Worm (Caenorhabditis elegans) whole organism, mixed stage, embryonic: ENCODE data around the gene grd-7.

Experiments used
- M03D4.4 ChIP-seq: sonication (generic microtip); optimal IDR thresholded peaks from 2 replicates; lab custom pipeline; 2017; ENCODE audit warnings: mild to moderate bottlenecking, missing genetic modification characterization, missing compliant biosample characterization
- bed-3 ChIP-seq: fragments of 200-800 bp; sonication (Bioruptor generic); optimal IDR thresholded peaks from 3 replicates; lab custom pipeline; 2018; ENCODE audit warnings: mild to moderate bottlenecking, missing genetic modification characterization, moderate library complexity, missing compliant biosample characterization
- blmp-1 ChIP-seq: fragments of 150-350 bp; optimal IDR thresholded peaks from 2 replicates; lab custom pipeline; 2014; ENCODE audit warnings: missing biosample characterization, missing genetic modification characterization
- ceh-39 ChIP-seq: fragments of 150-350 bp; optimal IDR thresholded peaks from 2 replicates; lab custom pipeline; 2014; ENCODE audit warnings: missing biosample characterization, missing genetic modification characterization
- ceh-43 ChIP-seq: fragments of 200-800 bp; sonication (Bioruptor generic); optimal IDR thresholded peaks from 2 replicates; lab custom pipeline; 2018; ENCODE audit warnings: mild to moderate bottlenecking, missing genetic modification characterization, moderate library complexity, missing compliant biosample characterization
- ceh-83 ChIP-seq: fragments of 200-800 bp; sonication (Bioruptor generic); optimal IDR thresholded peaks from 2 replicates; lab custom pipeline; 2018; ENCODE audit warnings: mild to moderate bottlenecking, missing genetic modification characterization, missing compliant biosample characterization
- ces-1 ChIP-seq: fragments of 150-350 bp; optimal IDR thresholded peaks from 2 replicates; lab custom pipeline; 2014; ENCODE audit warnings: missing biosample characterization, missing genetic modification reagents, missing genetic modification characterization
- cnd-1 ChIP-seq: fragments of 200-800 bp; sonication (Bioruptor generic); optimal IDR thresholded peaks from 2 replicates; lab custom pipeline; 2018; ENCODE audit warnings: mild to moderate bottlenecking, missing genetic modification characterization, missing compliant biosample characterization
- drap-1 ChIP-seq: fragments of 200-800 bp; sonication (Bioruptor generic); optimal IDR thresholded peaks from 3 replicates; lab custom pipeline; 2018; ENCODE audit warnings: mild to moderate bottlenecking, missing genetic modification characterization, missing compliant biosample characterization
- elt-1 ChIP-seq: sonication (generic microtip); optimal IDR thresholded peaks from 2 replicates; lab custom pipeline; 2017; ENCODE audit warnings: missing genetic modification characterization, mild to moderate bottlenecking, missing compliant biosample characterization, antibody characterized with exemption, moderate library complexity, borderline replicate concordance; ENCODE audit not compliant: insufficient read depth
- elt-3 ChIP-seq: fragments of 150-350 bp; optimal IDR thresholded peaks from 2 replicates; lab custom pipeline; 2014; ENCODE audit warnings: missing biosample characterization, missing genetic modification characterization
- flh-1 ChIP-seq: fragments of 200-800 bp; sonication (Bioruptor generic); optimal IDR thresholded peaks from 2 replicates; lab custom pipeline; 2018; ENCODE audit warnings: mild to moderate bottlenecking, missing genetic modification characterization, moderate library complexity, missing compliant biosample characterization
- ham-2 ChIP-seq: fragments of 200-800 bp; sonication (Bioruptor generic); optimal IDR thresholded peaks from 2 replicates; lab custom pipeline; 2018; ENCODE audit warnings: mild to moderate bottlenecking, missing genetic modification characterization, missing compliant biosample characterization
- hlh-1 ChIP-seq: fragments of 150-350 bp; optimal IDR thresholded peaks from 2 replicates; lab custom pipeline; 2014; ENCODE audit warnings: missing biosample characterization, missing genetic modification reagents, missing genetic modification characterization
- lin-13 ChIP-seq: fragments of 150-350 bp; optimal IDR thresholded peaks from 2 replicates; lab custom pipeline; 2014; ENCODE audit warnings: missing biosample characterization, missing genetic modification characterization
- lin-32 ChIP-seq: fragments of 200-800 bp; sonication (Bioruptor generic); optimal IDR thresholded peaks from 2 replicates; lab custom pipeline; 2018; ENCODE audit warnings: mild to moderate bottlenecking, missing genetic modification characterization, missing compliant biosample characterization
- lsy-2 ChIP-seq: fragments of 150-350 bp; optimal IDR thresholded peaks from 2 replicates; lab custom pipeline; 2014; ENCODE audit warnings: missing biosample characterization, missing genetic modification characterization
- mep-1 ChIP-seq: fragments of 150-350 bp; optimal IDR thresholded peaks from 2 replicates; lab custom pipeline; 2017; ENCODE audit warnings: missing biosample characterization, missing genetic modification reagents, missing genetic modification characterization, inconsistent platforms
- mls-2 ChIP-seq: sonication (generic microtip); optimal IDR thresholded peaks from 2 replicates; lab custom pipeline; 2016; ENCODE audit warnings: mild to moderate bottlenecking, missing genetic modification characterization, moderate library complexity, missing compliant biosample characterization
- nhr-12 ChIP-seq: fragments of 150-350 bp; optimal IDR thresholded peaks from 2 replicates; lab custom pipeline; 2014; ENCODE audit warnings: missing biosample characterization, missing genetic modification characterization
- nhr-2 ChIP-seq: fragments of 150-350 bp; optimal IDR thresholded peaks from 2 replicates; lab custom pipeline; 2014; ENCODE audit warnings: missing biosample characterization, missing genetic modification characterization
- nhr-237 ChIP-seq: fragments of 150-350 bp; optimal IDR thresholded peaks from 2 replicates; lab custom pipeline; 2014; ENCODE audit warnings: missing biosample characterization, missing genetic modification characterization
- nhr-28 ChIP-seq: fragments of 150-350 bp; optimal IDR thresholded peaks from 2 replicates; lab custom pipeline; 2014; ENCODE audit warnings: missing biosample characterization, missing genetic modification characterization
- nhr-76 ChIP-seq: sonication (generic microtip); optimal IDR thresholded peaks from 2 replicates; lab custom pipeline; 2017; ENCODE audit warnings: missing biosample characterization, missing genetic modification characterization
- pha-4 ChIP-seq: fragments of 150-350 bp; optimal IDR thresholded peaks from 2 replicates; lab custom pipeline; 2018; ENCODE audit warnings: missing biosample characterization, missing genetic modification reagents, missing genetic modification characterization
- sem-2 ChIP-seq: fragments of 200-800 bp; sonication (Bioruptor generic); optimal IDR thresholded peaks from 2 replicates; lab custom pipeline; 2018; ENCODE audit warnings: mild to moderate bottlenecking, missing genetic modification characterization, missing compliant biosample characterization
- snpc-4 ChIP-seq: fragments of 150-350 bp; optimal IDR thresholded peaks from 2 replicates; lab custom pipeline; 2014; ENCODE audit warnings: missing biosample characterization, missing genetic modification characterization
- sptf-1 ChIP-seq: sonication (generic microtip); optimal IDR thresholded peaks from 2 replicates; lab custom pipeline; 2017; ENCODE audit warnings: mild to moderate bottlenecking, missing genetic modification characterization, moderate library complexity, missing compliant biosample characterization
- tbx-8 ChIP-seq: fragments of 200-800 bp; sonication (Bioruptor generic); optimal IDR thresholded peaks from 2 replicates; lab custom pipeline; 2018; ENCODE audit warnings: mild to moderate bottlenecking, missing genetic modification characterization, moderate library complexity, missing compliant biosample characterization
- unc-120 ChIP-seq: sonication (generic microtip); optimal IDR thresholded peaks from 2 replicates; lab custom pipeline; 2017; ENCODE audit warnings: missing genetic modification characterization, missing compliant biosample characterization; ENCODE audit not compliant: poor library complexity, severe bottlenecking
- unc-39 ChIP-seq: fragments of 150-350 bp; optimal IDR thresholded peaks from 2 replicates; lab custom pipeline; 2014; ENCODE audit warnings: missing biosample characterization, missing genetic modification characterization
- unc-62 ChIP-seq: fragments of 150-350 bp; optimal IDR thresholded peaks from 2 replicates; lab custom pipeline; 2014; ENCODE audit warnings: missing biosample characterization, missing genetic modification reagents, missing genetic modification characterization
- zip-8 ChIP-seq: fragments of 150-350 bp; optimal IDR thresholded peaks from 2 replicates; lab custom pipeline; 2014; ENCODE audit warnings: missing biosample characterization, missing genetic modification characterization

grd-7 gene

DNA sequence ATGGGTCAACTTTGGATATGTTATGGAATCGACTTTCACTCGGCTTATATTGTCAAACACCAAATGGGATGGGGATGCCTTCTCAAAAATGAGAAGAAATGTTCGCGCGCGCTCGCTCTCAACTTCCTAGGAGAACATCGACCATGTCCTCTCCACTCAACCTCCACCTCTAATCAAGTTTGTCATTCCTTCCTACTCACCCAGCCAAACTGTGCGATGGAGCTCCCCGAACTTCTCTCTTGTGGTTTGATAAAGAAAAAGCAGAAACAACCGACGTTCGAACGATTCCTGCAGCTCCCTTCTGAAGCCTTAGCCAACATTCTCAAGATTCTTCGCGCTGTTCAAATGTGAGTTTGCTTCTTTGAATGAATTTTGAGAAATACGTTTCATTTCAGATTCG, 44.0 kb upstream of the grd-7 start:
- TF ChIP-seq ham-2 (GFP tag; lab: Kevin White, UChicago) (no peak), flh-1 (GFP tag; lab: Kevin White, UChicago) (no peak), mls-2 (no peak), zip-8 (no peak), ceh-83 (GFP tag; lab: Kevin White, UChicago) (no peak), elt-1 (tag; lab: Kevin White, UChicago) (no peak), drap-1 (no peak), ces-1 (GFP tag; lab: Kevin White, UChicago) (no peak), pha-4 (tag; lab: Kevin White, UChicago) (no peak), lsy-2 (tag; lab: Kevin White, UChicago) (no peak), mep-1 (no peak), ceh-39 (tag; lab: Kevin White, UChicago) (no peak), unc-120 (tag; lab: Kevin White, UChicago) (no peak), snpc-4 (tag; lab: Kevin White, UChicago) (no peak), nhr-28 (tag; lab: Kevin White, UChicago) (no peak), nhr-237 (tag; lab: Kevin White, UChicago) (no peak), nhr-12 (no peak), ceh-43 (GFP tag; lab: Kevin White, UChicago) (no peak), unc-39 (tag; lab: Kevin White, UChicago) (no peak), nhr-2 (tag; lab: Kevin White, UChicago) (no peak)

DNA sequence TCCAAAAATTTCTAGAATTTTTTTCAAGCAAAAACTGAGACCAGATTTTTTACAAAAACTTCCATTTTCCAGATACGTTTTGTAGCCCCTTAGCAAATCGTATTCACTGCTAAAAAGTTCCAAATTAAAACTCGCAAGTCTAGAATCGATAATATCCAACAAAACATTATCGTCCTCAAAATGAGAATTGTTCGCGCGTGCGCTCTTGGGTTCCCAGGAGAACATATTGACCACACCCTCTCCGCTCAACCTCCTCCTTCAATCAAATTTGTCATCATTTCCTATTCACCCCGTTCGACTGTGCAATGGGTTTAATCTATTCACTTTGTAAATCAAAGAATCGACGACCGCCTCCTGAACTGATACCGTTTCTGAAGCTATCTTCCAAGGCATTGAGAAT, 42.6 kb upstream of the grd-7 start:
- TF ChIP-seq mep-1: no peak
- TF ChIP-seq nhr-237 (tag; lab: Kevin White, UChicago): no peak
- TF ChIP-seq, all 35 proteins: peak for 0

DNA sequence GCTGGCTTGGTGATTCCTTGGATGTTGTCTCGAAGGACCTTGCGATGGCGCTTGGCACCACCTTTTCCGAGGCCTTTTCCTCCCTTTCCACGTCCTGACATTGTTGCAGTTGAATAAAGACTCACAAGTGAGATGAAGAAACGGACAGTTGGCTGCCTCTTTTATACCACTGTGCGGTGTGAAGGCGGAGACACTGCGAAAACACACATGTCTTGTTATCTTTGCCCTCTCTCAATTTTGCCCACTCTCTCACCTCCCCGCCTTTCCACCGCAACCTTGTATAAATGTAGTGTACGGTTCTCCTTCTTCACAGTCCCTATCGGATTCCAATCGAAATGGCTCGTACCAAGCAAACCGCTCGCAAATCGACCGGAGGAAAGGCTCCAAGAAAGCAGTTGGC, 40.5 kb upstream of the grd-7 start, which contains the start of the genes his-38 and his-40:
Gene his-38, minus strand, starts transcription at position 101 of the 400 bp plus-strand sequence.
Gene his-40, plus strand, starts transcription at position 336 of the 400 bp plus-strand sequence.
- TF ChIP-seq ceh-39 (tag; lab: Kevin White, UChicago) (no peak), ceh-83 (GFP tag; lab: Kevin White, UChicago) (no peak), ces-1 (GFP tag; lab: Kevin White, UChicago) (no peak), lin-32 (GFP tag; lab: Kevin White, UChicago) (no peak), sptf-1 (tag; lab: Kevin White, UChicago) (no peak)

ce11 chrX:7306434-7306833, 37.2 kb upstream of the grd-7 start:
- no peak for TF ChIP-seq unc-62 (GFP tag; lab: Kevin White, UChicago)
- no peak for TF ChIP-seq nhr-12
- TF ChIP-seq sptf-1 (tag; lab: Kevin White, UChicago): no peak
- no peak for TF ChIP-seq tbx-8
- no peak for TF ChIP-seq ceh-83 (GFP tag; lab: Kevin White, UChicago)
- no peak for TF ChIP-seq unc-39 (tag; lab: Kevin White, UChicago)
- no peak for TF ChIP-seq nhr-237 (tag; lab: Kevin White, UChicago)
- TF ChIP-seq unc-120 (tag; lab: Kevin White, UChicago): peak; percentile 57
- TF ChIP-seq ceh-39 (tag; lab: Kevin White, UChicago): no peak
- no peak for TF ChIP-seq bed-3 (GFP tag; lab: Kevin White, UChicago)
- TF ChIP-seq nhr-28 (tag; lab: Kevin White, UChicago): no peak
- no peak for TF ChIP-seq hlh-1
- no peak for TF ChIP-seq blmp-1 (tag; lab: Kevin White, UChicago)
- TF ChIP-seq ces-1 (GFP tag; lab: Kevin White, UChicago): peak; percentile 7
- no peak for TF ChIP-seq zip-8
- no peak for TF ChIP-seq lsy-2 (tag; lab: Kevin White, UChicago)
- TF ChIP-seq nhr-76 (tag; lab: Kevin White, UChicago): no peak
- no peak for TF ChIP-seq mls-2
- TF ChIP-seq flh-1 (GFP tag; lab: Kevin White, UChicago): no peak
- no peak for TF ChIP-seq drap-1
- TF ChIP-seq cnd-1 (tag; lab: Kevin White, UChicago): no peak
- TF ChIP-seq elt-3: no peak
- TF ChIP-seq sem-2 (GFP tag; lab: Kevin White, UChicago): no peak
- peak; percentile 31 for TF ChIP-seq nhr-2 (tag; lab: Kevin White, UChicago)
- no peak for TF ChIP-seq M03D4.4 (tag; lab: Kevin White, UChicago)
- TF ChIP-seq snpc-4 (tag; lab: Kevin White, UChicago): no peak
- TF ChIP-seq ceh-43 (GFP tag; lab: Kevin White, UChicago): no peak
- TF ChIP-seq lin-13: no peak
- peak; percentile 17 for TF ChIP-seq pha-4 (tag; lab: Kevin White, UChicago)
